Worm (Caenorhabditis elegans) whole organism, L1 larva: ENCODE results near the gene rps-13.

ENCODE experiments used
- aly-2 ChIP-seq: fragments of 150-350 bp; optimal IDR thresholded peaks from 2 replicates; lab custom pipeline; 2014; ENCODE audit warnings: missing biosample characterization, missing genetic modification characterization
- ama-1 ChIP-seq: fragments of 150-350 bp; optimal IDR thresholded peaks from 2 replicates; lab custom pipeline; 2014
- blmp-1 ChIP-seq: fragments of 150-350 bp; optimal IDR thresholded peaks from 2 replicates; lab custom pipeline; 2014; ENCODE audit warnings: missing biosample characterization, missing genetic modification characterization
- ceh-63 ChIP-seq: fragments of 200-800 bp; sonication (Bioruptor generic); optimal IDR thresholded peaks from 2 replicates; lab custom pipeline; 2018; ENCODE audit warnings: mild to moderate bottlenecking, missing genetic modification characterization, missing compliant biosample characterization
- ceh-8 ChIP-seq: fragments of 200-800 bp; sonication (Bioruptor generic); optimal IDR thresholded peaks from 2 replicates; lab custom pipeline; 2018; ENCODE audit warnings: mild to moderate bottlenecking, missing genetic modification characterization, moderate library complexity, missing compliant biosample characterization
- ceh-82 ChIP-seq, 3 experiments: fragments of 150-350 bp in 1 of 3; sonication (generic microtip) in 2 of 3; optimal IDR thresholded peaks; 2 replicates each; lab custom pipeline; 2014 to 2017; ENCODE audit warnings: missing biosample characterization in 3 of 3, missing genetic modification characterization in 3 of 3
- ceh-88 ChIP-seq: fragments of 200-800 bp; sonication (Bioruptor generic); IDR thresholded peaks from 2 replicates; pipeline ENCODE4 v1.3.6; 2022; ENCODE audit warnings: missing genetic modification characterization, missing compliant biosample characterization
- dpl-1 ChIP-seq, 3 experiments: fragments of 150-350 bp in 2 of 3; sonication (generic microtip) in 1 of 3; optimal IDR thresholded peaks; 2 replicates each; lab custom pipeline; 2014 to 2017; ENCODE audit warnings: missing biosample characterization in 3 of 3, missing genetic modification characterization in 3 of 3, missing genetic modification reagents in 3 of 3
- dsc-1 ChIP-seq: sonication (generic microtip); optimal IDR thresholded peaks from 2 replicates; lab custom pipeline; 2016; ENCODE audit warnings: mild to moderate bottlenecking, missing genetic modification characterization, missing compliant biosample characterization
- efl-1 ChIP-seq, 4 experiments: fragments of 150-350 bp; optimal IDR thresholded peaks in 3 of 4; peaks in 1 of 4; 1 replicate in 1 of 4; 2 replicates in 3 of 4; lab custom pipeline; 2014; ENCODE audit warnings: missing biosample characterization in 2 of 4, missing genetic modification characterization in 2 of 4, missing genetic modification reagents in 2 of 4
- efl-3 ChIP-seq: fragments of 200-800 bp; sonication (Bioruptor generic); optimal IDR thresholded peaks from 2 replicates; lab custom pipeline; 2018; ENCODE audit warnings: mild to moderate bottlenecking, missing genetic modification characterization, missing compliant biosample characterization
- egl-27 ChIP-seq, 2 experiments: fragments of 150-350 bp in 1 of 2; sonication (generic microtip); optimal IDR thresholded peaks; 3 replicates each; lab custom pipeline; 2017 to 2018; ENCODE audit warnings: missing biosample characterization in 2 of 2, missing genetic modification characterization in 2 of 2, missing genetic modification reagents in 2 of 2
- elt-2 ChIP-seq: sonication (generic microtip); optimal IDR thresholded peaks from 2 replicates; lab custom pipeline; 2016; ENCODE audit warnings: missing genetic modification characterization, mild to moderate bottlenecking, inconsistent platforms, missing compliant biosample characterization, missing genetic modification reagents
- elt-3 ChIP-seq, 6 experiments: fragments of 150-350 bp in 1 of 6; sonication (generic microtip); optimal IDR thresholded peaks; 2 replicates each; lab custom pipeline; 2017 to 2018; ENCODE audit warnings: missing biosample characterization in 6 of 6, missing genetic modification characterization in 6 of 6, inconsistent platforms in 1 of 6
- fkh-10 ChIP-seq: sonication (generic microtip); optimal IDR thresholded peaks from 2 replicates; lab custom pipeline; 2017; ENCODE audit warnings: missing biosample characterization, missing genetic modification reagents, missing genetic modification characterization
- fkh-8 ChIP-seq: sonication (generic microtip); optimal IDR thresholded peaks from 2 replicates; lab custom pipeline; 2016; ENCODE audit warnings: mild to moderate bottlenecking, missing genetic modification characterization, missing compliant biosample characterization
- grh-1 ChIP-seq: fragments of 200-800 bp; sonication (Bioruptor generic); IDR thresholded peaks from 2 replicates; pipeline ENCODE4 v1.3.6; 2022; ENCODE audit warnings: missing genetic modification reagents, missing genetic modification characterization, missing compliant biosample characterization
- hlh-17 ChIP-seq: fragments of 200-800 bp; sonication (Bioruptor generic); optimal IDR thresholded peaks from 2 replicates; lab custom pipeline; 2018; ENCODE audit warnings: missing genetic modification characterization, mild to moderate bottlenecking, missing compliant biosample characterization, moderate library complexity, borderline replicate concordance
- hlh-4 ChIP-seq: sonication (generic microtip); optimal IDR thresholded peaks from 2 replicates; lab custom pipeline; 2016; ENCODE audit warnings: mild to moderate bottlenecking, missing genetic modification characterization, missing compliant biosample characterization
- hpl-2 ChIP-seq: fragments of 150-350 bp; optimal IDR thresholded peaks from 2 replicates; lab custom pipeline; 2014; ENCODE audit warnings: missing biosample characterization, missing genetic modification reagents, missing genetic modification characterization
- irx-1 ChIP-seq: sonication (generic microtip); optimal IDR thresholded peaks from 2 replicates; lab custom pipeline; 2016; ENCODE audit warnings: missing genetic modification characterization, missing compliant biosample characterization
- lin-13 ChIP-seq: fragments of 150-350 bp; optimal IDR thresholded peaks from 2 replicates; lab custom pipeline; 2014; ENCODE audit warnings: missing biosample characterization, missing genetic modification reagents, missing genetic modification characterization
- lin-14 ChIP-seq: fragments of 200-800 bp; sonication (Bioruptor generic); optimal IDR thresholded peaks from 2 replicates; lab custom pipeline; 2018; ENCODE audit warnings: mild to moderate bottlenecking, missing genetic modification characterization, moderate library complexity, missing compliant biosample characterization
- lin-15B ChIP-seq: fragments of 150-350 bp; sonication (generic microtip); optimal IDR thresholded peaks from 3 replicates; lab custom pipeline; 2014; ENCODE audit warnings: missing biosample characterization, missing genetic modification characterization
- lin-35 ChIP-seq, 2 experiments: fragments of 150-350 bp; optimal IDR thresholded peaks; 2 replicates each; lab custom pipeline; 2014; ENCODE audit warnings: missing biosample characterization in 2 of 2, missing genetic modification characterization in 2 of 2, missing genetic modification reagents in 2 of 2
- lir-3 ChIP-seq: sonication (generic microtip); optimal IDR thresholded peaks from 2 replicates; lab custom pipeline; 2016; ENCODE audit warnings: mild to moderate bottlenecking, missing genetic modification characterization, moderate library complexity, missing compliant biosample characterization; ENCODE audit not compliant: poor library complexity
- lsy-2 ChIP-seq, 2 experiments: fragments of 150-350 bp; optimal IDR thresholded peaks; 2 replicates each; lab custom pipeline; 2014; ENCODE audit warnings: missing biosample characterization in 2 of 2, missing genetic modification characterization in 2 of 2
- mdl-1 ChIP-seq, 2 experiments: fragments of 150-350 bp; optimal IDR thresholded peaks; 2 replicates each; lab custom pipeline; 2014 to 2017; ENCODE audit warnings: missing biosample characterization in 2 of 2, missing genetic modification characterization in 2 of 2, inconsistent platforms in 1 of 2
- mep-1 ChIP-seq: fragments of 150-350 bp; optimal IDR thresholded peaks from 2 replicates; lab custom pipeline; 2014; ENCODE audit warnings: missing biosample characterization, missing genetic modification characterization
- nhr-19 ChIP-seq: fragments of 200-800 bp; sonication (Bioruptor generic); conservative IDR thresholded peaks from 2 replicates; pipeline ENCODE4 v1.3.6; 2022; ENCODE audit warnings: missing genetic modification characterization, missing compliant biosample characterization
- nhr-20 ChIP-seq: sonication (generic microtip); optimal IDR thresholded peaks from 2 replicates; lab custom pipeline; 2016; ENCODE audit warnings: mild to moderate bottlenecking, missing genetic modification characterization, missing compliant biosample characterization
- nhr-47 ChIP-seq: sonication (generic microtip); optimal IDR thresholded peaks from 2 replicates; lab custom pipeline; 2016; ENCODE audit warnings: mild to moderate bottlenecking, missing genetic modification characterization, moderate library complexity, missing compliant biosample characterization
- nhr-71 ChIP-seq: sonication (generic microtip); optimal IDR thresholded peaks from 2 replicates; lab custom pipeline; 2016; ENCODE audit warnings: mild to moderate bottlenecking, missing genetic modification characterization, moderate library complexity, missing compliant biosample characterization
- nhr-90 ChIP-seq: sonication (generic microtip); optimal IDR thresholded peaks from 2 replicates; lab custom pipeline; 2016; ENCODE audit warnings: mild to moderate bottlenecking, missing genetic modification characterization, missing compliant biosample characterization; ENCODE audit not compliant: poor library complexity
- rnt-1 ChIP-seq: sonication (generic microtip); optimal IDR thresholded peaks from 2 replicates; lab custom pipeline; 2016; ENCODE audit warnings: mild to moderate bottlenecking, missing genetic modification characterization, moderate library complexity, missing compliant biosample characterization
- skn-1 ChIP-seq: fragments of 150-350 bp; optimal IDR thresholded peaks from 2 replicates; lab custom pipeline; 2014; ENCODE audit warnings: missing biosample characterization, missing genetic modification characterization
- sox-4 ChIP-seq: sonication (generic microtip); optimal IDR thresholded peaks from 2 replicates; lab custom pipeline; 2016; ENCODE audit warnings: missing genetic modification characterization, missing compliant biosample characterization
- sptf-1 ChIP-seq: fragments of 150-350 bp; optimal IDR thresholded peaks from 2 replicates; lab custom pipeline; 2014; ENCODE audit warnings: missing biosample characterization, missing genetic modification characterization
- sup-37 ChIP-seq: fragments of 200-800 bp; sonication (Bioruptor generic); optimal IDR thresholded peaks from 2 replicates; lab custom pipeline; 2018; ENCODE audit warnings: mild to moderate bottlenecking, missing genetic modification characterization, missing compliant biosample characterization
- swsn-7 ChIP-seq: sonication (generic microtip); optimal IDR thresholded peaks from 2 replicates; lab custom pipeline; 2016; ENCODE audit warnings: missing genetic modification characterization, missing compliant biosample characterization
- tbx-2 ChIP-seq: sonication (generic microtip); optimal IDR thresholded peaks from 2 replicates; lab custom pipeline; 2016; ENCODE audit warnings: missing genetic modification characterization, missing compliant biosample characterization
- unc-130 ChIP-seq: fragments of 150-350 bp; optimal IDR thresholded peaks from 2 replicates; lab custom pipeline; 2017; ENCODE audit warnings: missing biosample characterization, missing genetic modification characterization, inconsistent platforms
- unc-30 ChIP-seq: sonication (generic microtip); optimal IDR thresholded peaks from 2 replicates; lab custom pipeline; 2017; ENCODE audit warnings: missing biosample characterization, missing genetic modification characterization
- unc-62 ChIP-seq: fragments of 150-350 bp; optimal IDR thresholded peaks from 2 replicates; lab custom pipeline; 2014; ENCODE audit warnings: missing biosample characterization, missing genetic modification reagents, missing genetic modification characterization
- unc-86 ChIP-seq: sonication (generic microtip); optimal IDR thresholded peaks from 2 replicates; lab custom pipeline; 2016; ENCODE audit warnings: missing genetic modification characterization, missing compliant biosample characterization
- unc-98 ChIP-seq: fragments of 200-800 bp; sonication (Bioruptor generic); IDR thresholded peaks from 2 replicates; pipeline ENCODE4 v1.3.6; 2022; ENCODE audit warnings: missing genetic modification characterization, missing compliant biosample characterization
- vab-15 ChIP-seq: sonication (generic microtip); optimal IDR thresholded peaks from 2 replicates; lab custom pipeline; 2017; ENCODE audit warnings: missing genotype, mild to moderate bottlenecking, missing genetic modification characterization, missing compliant biosample characterization
- zag-1 ChIP-seq: fragments of 150-350 bp; optimal IDR thresholded peaks from 2 replicates; lab custom pipeline; 2014; ENCODE audit warnings: missing biosample characterization, missing genetic modification characterization
- ztf-4 ChIP-seq: fragments of 150-350 bp; optimal IDR thresholded peaks from 2 replicates; lab custom pipeline; 2014; ENCODE audit warnings: missing biosample characterization, missing genetic modification characterization

rps-13 gene

DNA sequence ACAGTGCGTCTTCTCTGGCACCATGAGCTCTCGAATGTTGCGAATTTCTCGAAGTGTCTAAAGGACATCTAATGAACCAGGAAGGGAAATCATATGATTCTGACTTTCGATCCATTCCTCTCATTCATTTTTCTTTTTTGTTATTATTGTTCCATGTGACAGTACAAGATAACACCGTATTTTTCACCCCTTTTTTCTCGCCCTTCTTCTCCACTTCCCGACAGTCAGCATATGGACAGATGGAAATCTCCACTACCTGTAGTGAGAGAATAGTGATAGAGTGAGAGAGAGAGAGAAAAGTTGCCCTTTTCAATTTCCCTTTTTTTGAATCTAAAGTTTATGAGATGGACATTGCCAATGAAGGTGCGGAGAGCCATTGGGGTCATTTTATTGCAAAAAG, 14.0 kb downstream of the rps-13 start (continued):
- TF ChIP-seq lsy-2 (tag; optimal IDR thresholded peaks at IDR 0.05; lab: Kevin White, UChicago): peak; percentile 18 to 33
- no peak for TF ChIP-seq lin-15B (tag; lab: Kevin White, UChicago)
- no peak for TF ChIP-seq nhr-47
- no peak for TF ChIP-seq ztf-4 (tag; lab: Kevin White, UChicago)
- peak in 1 of 3 experiments; percentile 1 for TF ChIP-seq dpl-1 (GFP tag; optimal IDR thresholded peaks at IDR 0.05; lab: Kevin White, UChicago)
- TF ChIP-seq sox-4 (tag; lab: Kevin White, UChicago): no peak
- TF ChIP-seq lin-14 (GFP tag; lab: Kevin White, UChicago): peak; percentile 79
- TF ChIP-seq sup-37: no peak
- TF ChIP-seq elt-2 (tag; lab: Kevin White, UChicago): no peak
- no peak for TF ChIP-seq dsc-1 (tag; lab: Kevin White, UChicago)
- no peak for TF ChIP-seq unc-30 (tag; lab: Kevin White, UChicago)
- peak; percentile 35 for TF ChIP-seq vab-15 (tag; lab: Kevin White, UChicago)
- no peak for TF ChIP-seq irx-1 (tag; lab: Kevin White, UChicago)
- peak; percentile 2 for TF ChIP-seq nhr-90
- no peak for TF ChIP-seq ceh-63 (GFP tag; lab: Kevin White, UChicago)
- no peak for TF ChIP-seq zag-1 (tag; lab: Kevin White, UChicago)
- no peak for TF ChIP-seq aly-2 (tag; lab: Kevin White, UChicago)
- no peak for TF ChIP-seq ceh-8 (GFP tag; lab: Kevin White, UChicago)
- no peak for TF ChIP-seq hpl-2 (GFP tag; lab: Kevin White, UChicago)
- TF ChIP-seq efl-3 (GFP tag; lab: Kevin White, UChicago): no peak
- no peak for TF ChIP-seq fkh-8 (tag; lab: Kevin White, UChicago)
- TF ChIP-seq fkh-10 (GFP tag; lab: Kevin White, UChicago): no peak
- peak; percentile 71 for TF ChIP-seq mep-1
- no peak for TF ChIP-seq sptf-1
- TF ChIP-seq efl-1 (optimal IDR thresholded peaks at IDR 0.05; lab: Kevin White, UChicago): no peak
- TF ChIP-seq efl-1 (GFP tag; optimal IDR thresholded peaks at IDR 0.05 in 1 of 2; lab: Kevin White, UChicago): no peak
- TF ChIP-seq ama-1 (lab: Kevin White, UChicago): no peak
- no peak for TF ChIP-seq hlh-4 (tag; lab: Kevin White, UChicago)
- TF ChIP-seq ceh-82 (tag; optimal IDR thresholded peaks at IDR 0.05; lab: Kevin White, UChicago): no peak
- 0 out of 2 replicates have a peak, but pooled peaks have one; percentile 16 for TF ChIP-seq nhr-19 (GFP tag; lab: Robert Waterston, UW)
- TF ChIP-seq unc-130 (tag; lab: Kevin White, UChicago): no peak

DNA sequence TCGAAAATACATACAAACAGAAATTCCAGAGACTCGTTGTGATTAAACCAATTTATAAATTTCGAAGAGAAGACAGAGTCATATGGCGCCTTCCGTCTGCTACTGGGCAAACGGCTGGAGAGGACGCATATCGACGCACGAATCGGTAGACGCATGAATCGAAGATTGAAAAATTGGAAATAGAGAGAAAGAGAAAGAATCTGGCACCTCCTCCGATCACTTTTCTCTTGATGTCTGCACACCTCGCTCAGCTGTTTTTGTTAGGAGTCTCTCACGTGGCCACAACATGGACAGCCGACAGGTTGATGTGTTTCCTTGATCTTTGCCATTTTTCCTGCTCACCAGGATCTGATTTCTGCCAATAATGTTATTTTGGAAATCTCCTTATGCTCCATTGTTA, 14.7 kb downstream of the rps-13 start:
- TF ChIP-seq fkh-8 (tag; lab: Kevin White, UChicago) (no peak), unc-98 (GFP tag; lab: Robert Waterston, UW) (no peak), unc-86 (tag; lab: Kevin White, UChicago) (no peak), lsy-2 (tag; optimal IDR thresholded peaks at IDR 0.05; lab: Kevin White, UChicago) (peak; percentile 53 to 65), blmp-1 (tag; lab: Kevin White, UChicago) (peak; percentile 61), mdl-1 (tag; optimal IDR thresholded peaks at IDR 0.05; lab: Kevin White, UChicago) (peak in 1 of 2 experiments; percentile 85), hlh-4 (tag; lab: Kevin White, UChicago) (no peak), ceh-63 (GFP tag; lab: Kevin White, UChicago) (no peak), hpl-2 (GFP tag; lab: Kevin White, UChicago) (no peak), skn-1 (tag; lab: Kevin White, UChicago) (no peak), unc-130 (tag; lab: Kevin White, UChicago) (peak; percentile 65), rnt-1 (tag; lab: Kevin White, UChicago) (peak; percentile 84), grh-1 (GFP tag; lab: Robert Waterston, UW) (peak; percentile 54; the same call in 1 of the 2 replicates), egl-27 (tag; optimal IDR thresholded peaks at IDR 0.05; lab: Kevin White, UChicago) (peak in 1 of 2 experiments; percentile 1), nhr-20 (tag; lab: Kevin White, UChicago) (peak; percentile 80), sox-4 (tag; lab: Kevin White, UChicago) (no peak), tbx-2 (tag; lab: Kevin White, UChicago) (peak; percentile 42), nhr-71 (tag; lab: Kevin White, UChicago) (peak; percentile 92), dpl-1 (GFP tag; optimal IDR thresholded peaks at IDR 0.05; lab: Kevin White, UChicago) (peak in 1 of 3 experiments; percentile 28), swsn-7 (peak; percentile 2), efl-1 (optimal IDR thresholded peaks at IDR 0.05; lab: Kevin White, UChicago) (peak; percentile 3 to 28), efl-1 (GFP tag; optimal IDR thresholded peaks at IDR 0.05 in 1 of 2; lab: Kevin White, UChicago) (peak in 1 of 2 experiments; percentile 93), ceh-88 (no peak), unc-30 (tag; lab: Kevin White, UChicago) (no peak), lin-35 (GFP tag; optimal IDR thresholded peaks at IDR 0.05; lab: Kevin White, UChicago) (peak; percentile 28 to 58), hlh-17 (GFP tag; lab: Kevin White, UChicago) (no peak), unc-62 (GFP tag; lab: Kevin White, UChicago) (no peak), elt-3 (tag; optimal IDR thresholded peaks at IDR 0.05; lab: Kevin White, UChicago) (peak in 1 of 6 experiments; percentile 3), lir-3 (tag; lab: Kevin White, UChicago) (peak; percentile 26), lin-13 (GFP tag; lab: Kevin White, UChicago) (peak; percentile 50)
